Worm (Caenorhabditis elegans) whole organism, L3 larva: ENCODE results near the gene Y2H9A.6.

Experiments
- R02D3.7 ChIP-seq: fragments of 150-350 bp; optimal IDR thresholded peaks from 2 replicates; lab custom pipeline; 2014; ENCODE audit warnings: missing biosample characterization, missing genetic modification characterization
- ZK546.5 ChIP-seq: sonication (generic microtip); optimal IDR thresholded peaks from 2 replicates; lab custom pipeline; 2017; ENCODE audit warnings: missing biosample characterization, missing genetic modification characterization
- ama-1 ChIP-seq: fragments of 150-350 bp; optimal IDR thresholded peaks from 2 replicates; lab custom pipeline; 2018
- ceh-16 ChIP-seq: sonication (generic microtip); optimal IDR thresholded peaks from 2 replicates; lab custom pipeline; 2017; ENCODE audit warnings: missing biosample characterization, missing genetic modification characterization
- ceh-28 ChIP-seq: fragments of 150-350 bp; optimal IDR thresholded peaks from 2 replicates; lab custom pipeline; 2014; ENCODE audit warnings: missing biosample characterization, missing genetic modification reagents, missing genetic modification characterization
- ceh-82 ChIP-seq: fragments of 150-350 bp; optimal IDR thresholded peaks from 2 replicates; lab custom pipeline; 2014; ENCODE audit warnings: missing biosample characterization, missing genetic modification characterization
- ceh-9 ChIP-seq: sonication (generic microtip); optimal IDR thresholded peaks from 2 replicates; lab custom pipeline; 2018; ENCODE audit warnings: missing biosample characterization, missing genetic modification characterization
- daf-12 ChIP-seq: fragments of 150-350 bp; optimal IDR thresholded peaks from 2 replicates; lab custom pipeline; 2014; ENCODE audit warnings: missing biosample characterization, missing genetic modification reagents, missing genetic modification characterization
- egl-27 ChIP-seq: sonication (generic microtip); optimal IDR thresholded peaks from 4 replicates; lab custom pipeline; 2017; ENCODE audit warnings: missing biosample characterization, missing genetic modification reagents, missing genetic modification characterization
- egl-5 ChIP-seq: fragments of 150-350 bp; optimal IDR thresholded peaks from 2 replicates; lab custom pipeline; 2017; ENCODE audit warnings: missing biosample characterization, missing genetic modification reagents, missing genetic modification characterization, inconsistent platforms
- elt-2 ChIP-seq: sonication (generic microtip); optimal IDR thresholded peaks from 2 replicates; lab custom pipeline; 2016; ENCODE audit warnings: missing genetic modification reagents, mild to moderate bottlenecking, missing genetic modification characterization, missing compliant biosample characterization
- elt-3 ChIP-seq, 3 experiments: fragments of 150-350 bp in 1 of 3; sonication (generic microtip) in 2 of 3; optimal IDR thresholded peaks; 2 replicates in 2 of 3; 4 replicates in 1 of 3; lab custom pipeline; 2014 to 2017; ENCODE audit warnings: missing biosample characterization in 3 of 3, missing genetic modification characterization in 3 of 3
- eor-1 ChIP-seq, 2 experiments: fragments of 150-350 bp; optimal IDR thresholded peaks; 2 replicates each; lab custom pipeline; 2014 to 2018; ENCODE audit warnings: missing biosample characterization in 2 of 2, missing genetic modification characterization in 2 of 2
- fkh-2 ChIP-seq: fragments of 150-350 bp; optimal IDR thresholded peaks from 2 replicates; lab custom pipeline; 2014; ENCODE audit warnings: missing biosample characterization, missing genetic modification reagents, missing genetic modification characterization
- fos-1 ChIP-seq: fragments of 150-350 bp; optimal IDR thresholded peaks from 2 replicates; lab custom pipeline; 2014; ENCODE audit warnings: missing biosample characterization, missing genetic modification characterization
- hmg-11 ChIP-seq: sonication (generic microtip); optimal IDR thresholded peaks from 2 replicates; lab custom pipeline; 2016; ENCODE audit warnings: missing genetic modification characterization, missing compliant biosample characterization
- jun-1 ChIP-seq: fragments of 150-350 bp; optimal IDR thresholded peaks from 2 replicates; lab custom pipeline; 2014; ENCODE audit warnings: missing biosample characterization, missing genetic modification reagents, missing genetic modification characterization
- lin-39 ChIP-seq: fragments of 150-350 bp; optimal IDR thresholded peaks from 2 replicates; lab custom pipeline; 2018; ENCODE audit warnings: missing biosample characterization, missing genetic modification reagents, missing genetic modification characterization
- mml-1 ChIP-seq: fragments of 150-350 bp; sonication (generic microtip); optimal IDR thresholded peaks from 3 replicates; lab custom pipeline; 2014; ENCODE audit warnings: missing biosample characterization, missing genetic modification characterization
- nfya-1 ChIP-seq: sonication (generic microtip); optimal IDR thresholded peaks from 2 replicates; lab custom pipeline; 2017; ENCODE audit warnings: missing genetic modification characterization, mild to moderate bottlenecking, missing compliant biosample characterization, antibody characterized with exemption, moderate library complexity; ENCODE audit not compliant: insufficient read depth
- nhr-11 ChIP-seq: fragments of 150-350 bp; optimal IDR thresholded peaks from 2 replicates; lab custom pipeline; 2014; ENCODE audit warnings: missing biosample characterization, missing genetic modification characterization
- nhr-23 ChIP-seq: fragments of 150-350 bp; optimal IDR thresholded peaks from 2 replicates; lab custom pipeline; 2014; ENCODE audit warnings: missing biosample characterization, missing genetic modification reagents, missing genetic modification characterization
- nhr-25 ChIP-seq: sonication (generic microtip); optimal IDR thresholded peaks from 2 replicates; lab custom pipeline; 2017; ENCODE audit warnings: missing biosample characterization, missing genetic modification characterization
- nhr-28 ChIP-seq: fragments of 150-350 bp; optimal IDR thresholded peaks from 2 replicates; lab custom pipeline; 2014; ENCODE audit warnings: missing biosample characterization, missing genetic modification characterization
- nhr-43 ChIP-seq: sonication (generic microtip); optimal IDR thresholded peaks from 2 replicates; lab custom pipeline; 2016; ENCODE audit warnings: mild to moderate bottlenecking, missing genetic modification characterization, missing compliant biosample characterization; ENCODE audit not compliant: poor library complexity, severe bottlenecking
- nhr-67 ChIP-seq: fragments of 150-350 bp; optimal IDR thresholded peaks from 2 replicates; lab custom pipeline; 2014; ENCODE audit warnings: missing biosample characterization, missing genetic modification characterization
- nhr-76 ChIP-seq: fragments of 150-350 bp; sonication (generic microtip); optimal IDR thresholded peaks from 5 replicates; lab custom pipeline; 2014; ENCODE audit warnings: missing biosample characterization, missing genetic modification characterization
- nhr-77 ChIP-seq: fragments of 150-350 bp; optimal IDR thresholded peaks from 2 replicates; lab custom pipeline; 2014; ENCODE audit warnings: missing biosample characterization, missing genetic modification characterization
- pha-4 ChIP-seq: fragments of 150-350 bp; optimal IDR thresholded peaks from 2 replicates; lab custom pipeline; 2014; ENCODE audit warnings: missing biosample characterization, missing genetic modification reagents, missing genetic modification characterization
- pqm-1 ChIP-seq: fragments of 150-350 bp; optimal IDR thresholded peaks from 2 replicates; lab custom pipeline; 2017; ENCODE audit warnings: missing biosample characterization, missing genetic modification characterization, inconsistent platforms
- sea-2 ChIP-seq: fragments of 150-350 bp; sonication (generic microtip); optimal IDR thresholded peaks from 4 replicates; lab custom pipeline; 2014; ENCODE audit warnings: missing biosample characterization, missing genetic modification reagents, missing genetic modification characterization
- skn-1 ChIP-seq: fragments of 150-350 bp; optimal IDR thresholded peaks from 2 replicates; lab custom pipeline; 2014; ENCODE audit warnings: missing biosample characterization, missing genetic modification characterization
- tbx-2 ChIP-seq: sonication (generic microtip); optimal IDR thresholded peaks from 2 replicates; lab custom pipeline; 2016; ENCODE audit warnings: mild to moderate bottlenecking, missing genetic modification characterization, missing compliant biosample characterization
- unc-39 ChIP-seq: sonication (generic microtip); optimal IDR thresholded peaks from 4 replicates; lab custom pipeline; 2017; ENCODE audit warnings: missing biosample characterization, missing genetic modification characterization
- ztf-11 ChIP-seq: fragments of 150-350 bp; optimal IDR thresholded peaks from 2 replicates; lab custom pipeline; 2014; ENCODE audit warnings: missing biosample characterization, missing genetic modification characterization
- ztf-4 ChIP-seq: fragments of 150-350 bp; optimal IDR thresholded peaks from 2 replicates; lab custom pipeline; 2014; ENCODE audit warnings: missing biosample characterization, missing genetic modification characterization

Gene Y2H9A.6

DNA sequence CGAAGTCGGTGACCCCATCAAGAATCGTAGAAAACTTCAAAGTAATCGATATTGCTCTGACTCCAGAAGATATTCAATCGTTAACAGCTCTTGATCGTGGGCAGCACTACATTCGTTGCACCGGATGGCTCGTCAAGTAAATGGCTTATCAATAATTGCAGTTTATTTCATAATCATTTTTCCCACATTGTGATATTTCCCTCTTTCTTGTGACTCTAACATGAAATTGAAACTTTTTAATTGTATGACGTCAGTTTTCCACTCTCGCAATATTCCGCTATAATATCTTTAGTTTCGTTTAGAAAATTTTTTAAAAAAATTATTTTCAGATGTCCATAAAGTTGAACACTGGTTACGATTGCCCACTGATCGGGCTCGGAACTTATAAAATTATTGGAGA, 35.7 kb upstream of the Y2H9A.6 start, which contains the start of gene F53F1.3:
Gene F53F1.3 (plus strand): TSS at position 330 of the 400 bp plus-strand sequence.
- no peak for TF ChIP-seq ZK546.5 (tag; lab: Kevin White, UChicago)
- no peak for TF ChIP-seq nhr-11 (tag; lab: Kevin White, UChicago)
- TF ChIP-seq R02D3.7 (tag; lab: Kevin White, UChicago), result no peak
- TF ChIP-seq elt-2, result peak; percentile 51

DNA sequence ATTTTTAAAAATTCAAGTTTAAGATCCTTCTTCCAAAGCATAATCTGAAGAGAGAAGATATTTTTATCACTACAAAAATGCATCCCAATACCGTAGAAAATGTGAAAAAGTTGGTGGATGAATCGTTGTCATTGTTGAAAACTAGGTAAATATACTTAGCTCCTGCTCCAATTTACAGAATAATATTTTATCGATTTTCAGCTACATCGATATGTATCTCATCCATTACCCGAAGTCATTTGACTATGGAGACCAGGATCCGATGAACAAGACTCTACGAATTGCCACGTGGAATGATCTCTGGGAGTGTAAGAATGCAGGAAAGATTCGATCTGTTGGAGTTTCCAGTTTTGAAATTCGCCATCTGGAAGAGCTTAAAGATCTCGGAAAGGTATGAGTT, 35.2 kb upstream of the Y2H9A.6 start:
- no peak for TF ChIP-seq hmg-11 (tag; lab: Kevin White, UChicago)
- TF ChIP-seq ztf-11, result no peak
- TF ChIP-seq daf-12, result no peak
- no peak for TF ChIP-seq tbx-2
- no peak for TF ChIP-seq eor-1 (tag; optimal IDR thresholded peaks at IDR 0.05; lab: Kevin White, UChicago)
- TF ChIP-seq nhr-43 (tag; lab: Kevin White, UChicago), result no peak
- TF ChIP-seq jun-1 (tag; lab: Kevin White, UChicago), result no peak
- TF ChIP-seq unc-39 (tag; lab: Kevin White, UChicago), result no peak
- TF ChIP-seq nhr-77 (tag; lab: Kevin White, UChicago), result no peak
- no peak for TF ChIP-seq mml-1
- TF ChIP-seq nhr-28 (tag; lab: Kevin White, UChicago), result no peak
- TF ChIP-seq ama-1, result no peak
- TF ChIP-seq pha-4, result no peak

DNA sequence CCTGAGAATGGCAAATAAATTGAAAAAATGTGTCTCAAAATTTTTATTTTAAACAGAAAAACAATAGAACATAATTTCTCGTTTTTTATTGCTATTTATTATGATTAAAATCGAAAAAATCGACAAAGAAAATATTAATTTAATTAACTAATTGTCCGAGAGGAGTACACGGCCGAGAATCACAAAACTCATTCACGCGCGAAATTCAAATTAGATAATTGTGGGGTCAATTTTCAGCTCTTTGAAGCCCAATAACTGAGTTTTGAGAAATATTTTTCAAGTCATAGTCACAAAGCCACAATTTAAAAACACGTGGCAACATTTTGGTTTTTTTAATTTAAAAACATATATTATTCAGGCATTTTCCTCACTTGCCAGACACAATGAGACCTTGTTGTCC, 34.5 kb upstream of the Y2H9A.6 start:
- TF ChIP-seq ceh-82 (tag; lab: Kevin White, UChicago) (no peak), ceh-16 (tag; lab: Kevin White, UChicago) (no peak), nhr-43 (tag; lab: Kevin White, UChicago) (peak; percentile 23), nhr-23 (tag; lab: Kevin White, UChicago) (peak; percentile 8), skn-1 (tag; lab: Kevin White, UChicago) (no peak), pha-4 (peak; percentile 41)

DNA sequence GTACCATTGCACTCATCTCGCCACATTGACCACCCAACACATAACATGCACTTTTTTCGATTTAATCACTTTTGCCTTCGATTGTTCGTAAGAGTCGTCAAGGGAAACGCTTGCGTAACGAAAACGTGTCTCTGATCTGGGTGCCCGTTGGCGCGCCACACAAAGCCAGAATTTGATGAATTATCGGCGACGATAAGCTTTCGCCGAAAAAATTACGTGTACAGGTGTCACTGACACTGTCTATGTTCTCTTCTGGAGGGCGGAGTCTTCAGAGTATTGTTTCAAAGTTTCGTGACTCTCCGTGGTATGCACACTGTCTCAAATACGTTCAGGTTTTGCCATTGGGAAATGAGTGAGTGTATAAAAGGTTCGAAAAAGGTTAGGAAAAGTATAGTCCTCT, 32.9 kb upstream of the Y2H9A.6 start, which contains the start of gene F53F1.4:
Gene F53F1.4 (plus strand): TSS at position 390 of the 400 bp plus-strand sequence.
- TF ChIP-seq fos-1, result no peak
- TF ChIP-seq nhr-11 (tag; lab: Kevin White, UChicago), result no peak
- no peak for TF ChIP-seq nhr-23 (tag; lab: Kevin White, UChicago)
- peak; percentile 69 for TF ChIP-seq nhr-25

DNA sequence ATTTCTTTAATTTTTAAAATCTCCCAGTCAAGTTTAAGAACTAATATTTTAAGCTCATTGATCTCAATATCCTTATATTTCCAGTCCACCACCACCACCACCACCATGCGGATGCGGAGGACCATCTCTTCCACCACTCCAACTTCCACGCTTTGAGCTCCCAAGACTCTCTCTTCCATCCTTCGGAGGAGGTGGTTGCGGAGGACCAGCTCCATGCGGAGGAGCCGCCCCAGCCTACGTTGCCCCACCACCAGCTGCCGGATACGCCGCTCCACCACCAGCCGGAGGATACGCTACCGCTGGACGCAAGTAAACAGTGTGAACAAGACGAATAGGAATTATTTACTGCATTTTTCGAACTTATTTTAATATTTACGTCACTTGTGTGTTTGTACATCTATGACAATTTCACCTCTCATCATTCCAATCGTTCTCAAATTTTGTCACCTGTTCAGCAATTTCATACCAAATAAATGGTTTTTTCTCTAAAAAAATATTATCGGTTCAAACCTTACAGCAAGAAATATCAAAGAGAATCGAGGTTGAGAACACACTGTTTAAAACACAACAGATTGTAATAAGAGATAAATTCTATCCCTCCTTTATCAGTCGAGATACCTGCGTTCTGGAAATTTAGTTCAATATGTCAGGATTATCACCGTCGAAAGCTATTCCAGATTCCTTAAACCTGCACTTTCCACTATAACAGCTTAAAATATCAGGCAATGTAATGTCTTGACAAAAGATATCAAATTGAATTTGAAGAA, 32.2 kb upstream of the Y2H9A.6 start:
- TF ChIP-seq nhr-77 (tag; lab: Kevin White, UChicago) (peak; percentile 38), nhr-25 (peak; percentile 86), ceh-82 (tag; lab: Kevin White, UChicago) (no peak), ama-1 (peak; percentile 81), nhr-43 (tag; lab: Kevin White, UChicago) (peak; percentile 29), elt-3 (tag; optimal IDR thresholded peaks at IDR 0.05; lab: Kevin White, UChicago) (peak in 1 of 3 experiments; percentile 41)
- TF ChIP-seq, all 47 proteins: peak for 5

DNA sequence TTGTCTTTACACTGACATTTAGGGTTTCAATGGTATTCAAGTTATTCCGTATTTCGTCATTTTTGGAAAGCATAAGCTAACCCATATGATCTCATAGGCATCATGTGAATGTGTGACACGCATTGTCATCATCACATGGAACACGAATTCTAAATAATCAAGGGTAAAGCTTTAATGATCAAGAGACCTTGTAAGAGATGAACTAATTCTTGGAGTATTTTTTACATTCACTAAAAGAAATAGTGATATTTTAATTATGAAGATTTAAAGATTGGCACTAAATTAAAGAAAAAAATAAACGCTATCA, 31.7 kb upstream of the Y2H9A.6 start:
- no peak for TF ChIP-seq fkh-2 (tag; lab: Kevin White, UChicago)
- no peak for TF ChIP-seq nhr-25
- no peak for TF ChIP-seq nfya-1 (tag; lab: Kevin White, UChicago)
- no peak for TF ChIP-seq nhr-67 (tag; lab: Kevin White, UChicago)
- no peak for TF ChIP-seq ceh-28 (tag; lab: Kevin White, UChicago)

DNA sequence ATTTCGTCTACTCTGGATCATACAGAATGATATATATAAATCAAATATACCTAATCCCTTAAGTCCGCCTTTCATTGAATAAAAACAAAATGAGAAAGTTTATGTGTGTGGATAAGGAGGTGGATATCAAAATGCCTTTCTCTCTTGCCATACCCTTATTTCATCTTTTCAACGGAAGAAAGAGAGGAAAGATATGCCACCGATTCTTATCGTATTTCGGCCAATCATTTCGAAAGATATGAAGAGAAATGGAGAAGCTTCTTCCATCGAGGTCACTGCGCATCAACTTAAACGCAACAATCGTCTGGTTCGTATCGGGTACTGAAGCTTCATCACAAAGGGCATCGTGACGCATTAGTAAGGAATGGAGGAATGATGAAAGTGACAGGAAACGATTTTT, 30.3 kb upstream of the Y2H9A.6 start:
- TF ChIP-seq nfya-1 (tag; lab: Kevin White, UChicago) (no peak), egl-27 (tag; lab: Kevin White, UChicago) (no peak), nhr-76 (tag; lab: Kevin White, UChicago) (no peak), lin-39 (tag; lab: Kevin White, UChicago) (no peak), ceh-9 (tag; lab: Kevin White, UChicago) (no peak), nhr-23 (tag; lab: Kevin White, UChicago) (peak; percentile 31), sea-2 (GFP tag; lab: Kevin White, UChicago) (no peak), pqm-1 (no peak), egl-5 (no peak), skn-1 (tag; lab: Kevin White, UChicago) (no peak), fos-1 (peak; percentile 24), nhr-25 (peak; percentile 88), ztf-4 (tag; lab: Kevin White, UChicago) (no peak), elt-3 (tag; optimal IDR thresholded peaks at IDR 0.05; lab: Kevin White, UChicago) (peak in 1 of 3 experiments; percentile 37), fkh-2 (tag; lab: Kevin White, UChicago) (no peak)
